Fruit fly (Drosophila melanogaster) Kc167 (cell line): Measurements from ENCODE around the gene CG17177.

Experiments used
- Myc ChIP-seq: fragments of >200 bp; optimal IDR thresholded peaks from 2 replicates; lab custom pipeline; 2017; ENCODE audit warnings: missing external identifiers
- Sin3A ChIP-seq: fragments of >200 bp; optimal IDR thresholded peaks from 2 replicates; lab custom pipeline; 2018; ENCODE audit warnings: missing external identifiers
- h ChIP-seq: fragments of >200 bp; optimal IDR thresholded peaks from 3 replicates; lab custom pipeline; 2018; ENCODE audit warnings: missing external identifiers
- insv ChIP-seq: fragments of >200 bp; optimal IDR thresholded peaks from 3 replicates; lab custom pipeline; 2018; ENCODE audit warnings: missing external identifiers
- psq ChIP-seq: fragments of >200 bp; optimal IDR thresholded peaks from 2 replicates; lab custom pipeline; 2017; ENCODE audit warnings: missing external identifiers
- ttk ChIP-seq: sonication (Bioruptor generic); optimal IDR thresholded peaks from 2 replicates; lab custom pipeline; 2017; ENCODE audit warnings: missing external identifiers

Gene CG17177

dm6 chr3L:14701578-14701977 is at the start of gene CG17177:
CG17177 (minus strand) TSS chr3L:14701678.
- no peak for TF ChIP-seq h (lab: Kevin White, UChicago)
- no peak for TF ChIP-seq Sin3A (lab: Kevin White, UChicago)
- no peak for TF ChIP-seq insv (lab: Kevin White, UChicago)
- TF ChIP-seq ttk (lab: Kevin White, UChicago), result no peak
- TF ChIP-seq psq, result no peak
- TF ChIP-seq Myc (lab: Kevin White, UChicago), result no peak

dm6 chr3L:14751056-14751671 is 49.7 kb upstream of the CG17177 start:
- no peak for TF ChIP-seq Myc (lab: Kevin White, UChicago)
- no peak for TF ChIP-seq ttk (lab: Kevin White, UChicago)

- TF ChIP-seq insv (lab: Kevin White, UChicago) (no peak), Myc (lab: Kevin White, UChicago) (no peak), h (lab: Kevin White, UChicago) (no peak), psq (no peak), Sin3A (lab: Kevin White, UChicago) (no peak), ttk (lab: Kevin White, UChicago) (no peak)
Observed at dm6 chr3L:14743106-14743692, 41.7 kb upstream of the CG17177 start.

- TF ChIP-seq h (lab: Kevin White, UChicago) (no peak), Myc (lab: Kevin White, UChicago) (no peak)
Observed at dm6 chr3L:14733417-14733816, 31.9 kb upstream of the CG17177 start, which contains the start of gene CG13471. CG13471 (minus strand) TSS chr3L:14733517.

dm6 chr3L:14731790-14732189 is 30.3 kb upstream of the CG17177 start:
- TF ChIP-seq psq (no peak), Sin3A (lab: Kevin White, UChicago) (no peak), ttk (lab: Kevin White, UChicago) (no peak), h (lab: Kevin White, UChicago) (no peak), Myc (lab: Kevin White, UChicago) (no peak), insv (lab: Kevin White, UChicago) (no peak)

- TF ChIP-seq insv (lab: Kevin White, UChicago) (no peak), Sin3A (lab: Kevin White, UChicago) (no peak), Myc (lab: Kevin White, UChicago) (no peak), h (lab: Kevin White, UChicago) (no peak), psq (no peak), ttk (lab: Kevin White, UChicago) (no peak)
Observed at dm6 chr3L:14728460-14728859, 27.0 kb upstream of the CG17177 start, which contains the start of gene CG13473. CG13473 (plus strand) TSS chr3L:14728760.

dm6 chr3L:14712799-14713198 is 11.3 kb upstream of the CG17177 start:
- TF ChIP-seq Myc (lab: Kevin White, UChicago) (no peak), insv (lab: Kevin White, UChicago) (no peak), psq (no peak), ttk (lab: Kevin White, UChicago) (no peak), h (lab: Kevin White, UChicago) (no peak), Sin3A (lab: Kevin White, UChicago) (no peak)

dm6 chr3L:14708053-14708452 is 6.6 kb upstream of the CG17177 start:
- TF ChIP-seq Myc (lab: Kevin White, UChicago), result no peak
- no peak for TF ChIP-seq ttk (lab: Kevin White, UChicago)
- TF ChIP-seq h (lab: Kevin White, UChicago), result no peak
- no peak for TF ChIP-seq insv (lab: Kevin White, UChicago)
- TF ChIP-seq psq, result no peak
- TF ChIP-seq Sin3A (lab: Kevin White, UChicago), result no peak

- no peak for TF ChIP-seq psq
Observed at dm6 chr3L:14706461-14706880, 5.0 kb upstream of the CG17177 start.

- no peak for TF ChIP-seq psq
- no peak for TF ChIP-seq h (lab: Kevin White, UChicago)
- TF ChIP-seq Sin3A (lab: Kevin White, UChicago), result no peak
- no peak for TF ChIP-seq insv (lab: Kevin White, UChicago)
- no peak for TF ChIP-seq Myc (lab: Kevin White, UChicago)
- no peak for TF ChIP-seq ttk (lab: Kevin White, UChicago)
Observed at dm6 chr3L:14705164-14705563, 3.7 kb upstream of the CG17177 start, which contains the start of gene CG13476. CG13476 (plus strand) TSS chr3L:14705464.

- no peak for TF ChIP-seq psq
- no peak for TF ChIP-seq Myc (lab: Kevin White, UChicago)
- TF ChIP-seq ttk (lab: Kevin White, UChicago), result no peak
- TF ChIP-seq insv (lab: Kevin White, UChicago), result no peak
- no peak for TF ChIP-seq Sin3A (lab: Kevin White, UChicago)
- no peak for TF ChIP-seq h (lab: Kevin White, UChicago)
Observed at dm6 chr3L:14697005-14697404, 4.5 kb downstream of the CG17177 start, which contains the start of gene CG13474. CG13474 (minus strand) TSS chr3L:14697105.

dm6 chr3L:14691047-14691446 is 10.4 kb downstream of the CG17177 start, which contains the start of gene gdrd:
gdrd (plus strand) TSS chr3L:14691347.
- TF ChIP-seq ttk (lab: Kevin White, UChicago), result no peak
